Worm (Caenorhabditis elegans) whole organism, late embryonic: ENCODE data around the gene srd-50.
A peak's percentile ranks its signal among the peaks of the same experiment; 100 is the strongest.

ENCODE experiments used
- C08G9.2 ChIP-seq: sonication (generic microtip); optimal IDR thresholded peaks from 2 replicates; lab custom pipeline; 2016; ENCODE audit warnings: mild to moderate bottlenecking, missing genetic modification characterization, moderate library complexity, missing compliant biosample characterization
- C38D4.7 ChIP-seq: fragments of 200-800 bp; sonication (Bioruptor generic); optimal IDR thresholded peaks from 2 replicates; lab custom pipeline; 2018; ENCODE audit warnings: mild to moderate bottlenecking, missing genetic modification characterization, moderate library complexity, missing compliant biosample characterization
- K02D7.2 ChIP-seq: sonication (generic microtip); optimal IDR thresholded peaks from 2 replicates; lab custom pipeline; 2017; ENCODE audit warnings: mild to moderate bottlenecking, missing genetic modification characterization, missing compliant biosample characterization
- ahr-1 ChIP-seq: sonication (generic microtip); optimal IDR thresholded peaks from 2 replicates; lab custom pipeline; 2016; ENCODE audit warnings: missing genetic modification characterization, missing compliant biosample characterization
- ceh-14 ChIP-seq: sonication (generic microtip); optimal IDR thresholded peaks from 2 replicates; lab custom pipeline; 2016; ENCODE audit warnings: missing genotype, missing genetic modification characterization, missing compliant biosample characterization
- ceh-18 ChIP-seq: sonication (generic microtip); optimal IDR thresholded peaks from 2 replicates; lab custom pipeline; 2016; ENCODE audit warnings: missing genetic modification characterization, missing compliant biosample characterization
- ceh-19 ChIP-seq: fragments of 200-800 bp; sonication (Bioruptor generic); optimal IDR thresholded peaks from 2 replicates; lab custom pipeline; 2018; ENCODE audit warnings: mild to moderate bottlenecking, missing genetic modification characterization, missing compliant biosample characterization
- ceh-2 ChIP-seq: sonication (generic microtip); optimal IDR thresholded peaks from 2 replicates; lab custom pipeline; 2016; ENCODE audit warnings: missing genotype, missing genetic modification characterization, missing compliant biosample characterization
- ceh-31 ChIP-seq: sonication (generic microtip); optimal IDR thresholded peaks from 2 replicates; lab custom pipeline; 2016; ENCODE audit warnings: missing genetic modification characterization, missing compliant biosample characterization
- ceh-34 ChIP-seq: sonication (generic microtip); optimal IDR thresholded peaks from 2 replicates; lab custom pipeline; 2016; ENCODE audit warnings: mild to moderate bottlenecking, missing genetic modification characterization, missing compliant biosample characterization
- ceh-48 ChIP-seq: sonication (generic microtip); optimal IDR thresholded peaks from 2 replicates; lab custom pipeline; 2016; ENCODE audit warnings: missing genetic modification characterization, inconsistent platforms, missing compliant biosample characterization
- ceh-6 ChIP-seq: fragments of 200-800 bp; sonication (Bioruptor generic); optimal IDR thresholded peaks from 2 replicates; lab custom pipeline; 2018; ENCODE audit warnings: mild to moderate bottlenecking, missing genetic modification characterization, missing compliant biosample characterization
- che-1 ChIP-seq: sonication (generic microtip); optimal IDR thresholded peaks from 2 replicates; lab custom pipeline; 2016; ENCODE audit warnings: mild to moderate bottlenecking, missing genetic modification characterization, missing compliant biosample characterization
- dmd-4 ChIP-seq: sonication (generic microtip); optimal IDR thresholded peaks from 2 replicates; lab custom pipeline; 2016; ENCODE audit warnings: borderline replicate concordance, missing genetic modification characterization, missing compliant biosample characterization
- dve-1 ChIP-seq: sonication (generic microtip); optimal IDR thresholded peaks from 2 replicates; lab custom pipeline; 2017; ENCODE audit warnings: antibody characterized with exemption, mild to moderate bottlenecking, missing genetic modification characterization, missing compliant biosample characterization
- elt-2 ChIP-seq: sonication (generic microtip); optimal IDR thresholded peaks from 2 replicates; lab custom pipeline; 2016; ENCODE audit warnings: missing genetic modification reagents, missing genetic modification characterization, missing compliant biosample characterization
- fkh-6 ChIP-seq: sonication (generic microtip); optimal IDR thresholded peaks from 2 replicates; lab custom pipeline; 2016; ENCODE audit warnings: missing genetic modification characterization, missing compliant biosample characterization
- hlh-15 ChIP-seq: sonication (generic microtip); optimal IDR thresholded peaks from 2 replicates; lab custom pipeline; 2016; ENCODE audit warnings: missing genetic modification characterization, missing compliant biosample characterization
- hlh-30 ChIP-seq: sonication (generic microtip); optimal IDR thresholded peaks from 2 replicates; lab custom pipeline; 2017; ENCODE audit warnings: antibody characterized with exemption, missing genetic modification characterization, missing compliant biosample characterization; ENCODE audit not compliant: insufficient read depth
- hlh-6 ChIP-seq: sonication (generic microtip); optimal IDR thresholded peaks from 2 replicates; lab custom pipeline; 2016; ENCODE audit warnings: missing genotype, missing genetic modification characterization, missing compliant biosample characterization
- hlh-8 ChIP-seq: sonication (generic microtip); optimal IDR thresholded peaks from 2 replicates; lab custom pipeline; 2016; ENCODE audit warnings: missing genotype, missing genetic modification characterization, missing compliant biosample characterization
- madf-2 ChIP-seq: sonication (generic microtip); optimal IDR thresholded peaks from 2 replicates; lab custom pipeline; 2017; ENCODE audit warnings: missing genetic modification characterization, missing compliant biosample characterization
- mec-3 ChIP-seq: sonication (generic microtip); optimal IDR thresholded peaks from 2 replicates; lab custom pipeline; 2016; ENCODE audit warnings: borderline replicate concordance, missing genetic modification characterization, missing compliant biosample characterization
- nfya-1 ChIP-seq: sonication (generic microtip); optimal IDR thresholded peaks from 2 replicates; lab custom pipeline; 2017; ENCODE audit warnings: missing genetic modification characterization, mild to moderate bottlenecking, missing compliant biosample characterization, antibody characterized with exemption, moderate library complexity
- nhr-11 ChIP-seq: fragments of 150-350 bp; optimal IDR thresholded peaks from 2 replicates; lab custom pipeline; 2014; ENCODE audit warnings: missing biosample characterization, missing genetic modification characterization
- nhr-232 ChIP-seq: sonication (generic microtip); optimal IDR thresholded peaks from 2 replicates; lab custom pipeline; 2016; ENCODE audit warnings: missing genetic modification characterization, missing compliant biosample characterization
- npax-4 ChIP-seq: sonication (generic microtip); optimal IDR thresholded peaks from 2 replicates; lab custom pipeline; 2016; ENCODE audit warnings: missing genetic modification characterization, missing compliant biosample characterization
- pha-2 ChIP-seq: sonication (generic microtip); optimal IDR thresholded peaks from 2 replicates; lab custom pipeline; 2017; ENCODE audit warnings: mild to moderate bottlenecking, missing genetic modification characterization, missing compliant biosample characterization
- pros-1 ChIP-seq: fragments of 150-350 bp; optimal IDR thresholded peaks from 2 replicates; lab custom pipeline; 2014; ENCODE audit warnings: missing biosample characterization, missing genetic modification reagents, missing genetic modification characterization
- ref-2 ChIP-seq: sonication (generic microtip); optimal IDR thresholded peaks from 2 replicates; lab custom pipeline; 2016; ENCODE audit warnings: missing genetic modification characterization, missing compliant biosample characterization
- rnt-1 ChIP-seq: sonication (generic microtip); optimal IDR thresholded peaks from 2 replicates; lab custom pipeline; 2016; ENCODE audit warnings: missing genetic modification characterization, missing compliant biosample characterization
- sdc-2 ChIP-seq: sonication (generic microtip); optimal IDR thresholded peaks from 2 replicates; lab custom pipeline; 2016; ENCODE audit warnings: missing genotype, missing genetic modification characterization, missing compliant biosample characterization
- sox-4 ChIP-seq: sonication (generic microtip); optimal IDR thresholded peaks from 2 replicates; lab custom pipeline; 2017; ENCODE audit warnings: mild to moderate bottlenecking, missing genetic modification characterization, inconsistent platforms, missing compliant biosample characterization
- syd-9 ChIP-seq: sonication (generic microtip); optimal IDR thresholded peaks from 2 replicates; lab custom pipeline; 2016; ENCODE audit warnings: mild to moderate bottlenecking, missing genetic modification characterization, moderate library complexity, missing compliant biosample characterization
- tbx-2 ChIP-seq: sonication (generic microtip); optimal IDR thresholded peaks from 2 replicates; lab custom pipeline; 2016; ENCODE audit warnings: missing genetic modification characterization, missing compliant biosample characterization
- ttx-3 ChIP-seq: sonication (generic microtip); optimal IDR thresholded peaks from 2 replicates; lab custom pipeline; 2016; ENCODE audit warnings: missing genetic modification reagents, missing genetic modification characterization, missing compliant biosample characterization
- unc-3 ChIP-seq, 2 experiments: fragments of 200-800 bp in 1 of 2; sonication (Bioruptor generic) in 1 of 2; sonication (generic microtip) in 1 of 2; conservative IDR thresholded peaks in 1 of 2; optimal IDR thresholded peaks in 1 of 2; 2 replicates each; pipeline versions ENCODE4 v1.3.6 to Lab custom; 2016 to 2022; ENCODE audit warnings: missing compliant biosample characterization in 2 of 2, missing genetic modification characterization in 2 of 2, missing genetic modification reagents in 1 of 2
- unc-42 ChIP-seq: sonication (generic microtip); optimal IDR thresholded peaks from 2 replicates; lab custom pipeline; 2016; ENCODE audit warnings: missing genotype, missing genetic modification characterization, missing compliant biosample characterization
- unc-55 ChIP-seq: sonication (generic microtip); optimal IDR thresholded peaks from 2 replicates; lab custom pipeline; 2017; ENCODE audit warnings: missing biosample characterization, missing genetic modification reagents, missing genetic modification characterization
- unc-86 ChIP-seq: sonication (generic microtip); optimal IDR thresholded peaks from 2 replicates; lab custom pipeline; 2016; ENCODE audit warnings: missing genetic modification characterization, missing compliant biosample characterization

The srd-50 gene

DNA sequence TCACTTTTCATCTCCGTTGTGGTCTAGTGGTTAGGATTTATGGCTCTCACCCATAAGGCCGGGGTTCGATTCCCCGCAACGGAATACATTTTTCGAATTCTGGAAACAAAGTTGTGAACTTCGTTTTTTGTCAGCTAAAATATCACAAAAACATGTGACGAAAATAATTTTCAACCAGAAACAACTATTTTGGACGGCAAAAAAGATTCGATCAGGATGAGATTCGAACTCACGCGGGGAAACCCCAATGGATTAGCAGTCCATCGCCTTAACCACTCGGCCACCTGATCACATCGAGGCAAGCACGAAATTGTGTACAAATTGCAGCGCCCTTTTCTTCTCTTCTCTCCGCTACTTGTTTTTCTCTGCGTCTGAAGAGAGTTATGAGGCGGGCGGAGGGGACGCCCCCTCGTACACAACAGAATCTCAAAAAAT is 32.9 kb downstream of the srd-50 start (continued):
- peak; percentile 60 for TF ChIP-seq nhr-232 (tag; lab: Kevin White, UChicago)
- TF ChIP-seq ref-2 (tag; lab: Kevin White, UChicago) = peak; percentile 26
- peak; percentile 64 for TF ChIP-seq dve-1
- peak; percentile 81 for TF ChIP-seq ceh-19 (GFP tag; lab: Kevin White, UChicago)
- peak; percentile 63 for TF ChIP-seq ttx-3 (tag; lab: Kevin White, UChicago)
- peak; percentile 28 for TF ChIP-seq nfya-1
- TF ChIP-seq ceh-48 (tag; lab: Kevin White, UChicago) = peak; percentile 41
- peak; percentile 26 for TF ChIP-seq mec-3 (tag; lab: Kevin White, UChicago)
- peak; percentile 7 for TF ChIP-seq hlh-15 (tag; lab: Kevin White, UChicago)
- TF ChIP-seq hlh-30 (tag; lab: Kevin White, UChicago) = peak; percentile 58
- peak; percentile 74 for TF ChIP-seq madf-2 (tag; lab: Kevin White, UChicago)
- TF ChIP-seq ceh-2 (tag; lab: Kevin White, UChicago) = peak; percentile 33
- TF ChIP-seq C38D4.7 (GFP tag; lab: Kevin White, UChicago) = peak; percentile 47
- TF ChIP-seq pros-1 (tag; lab: Kevin White, UChicago) = peak; percentile 2
- TF ChIP-seq ceh-14 (tag; lab: Kevin White, UChicago) = peak; percentile 54
- peak; percentile 0 for TF ChIP-seq hlh-8
- peak; percentile 66 for TF ChIP-seq ceh-18 (tag; lab: Kevin White, UChicago)
- TF ChIP-seq rnt-1 (tag; lab: Kevin White, UChicago) = peak; percentile 53
- peak; percentile 35 for TF ChIP-seq ceh-31
- TF ChIP-seq C08G9.2 (tag; lab: Kevin White, UChicago) = peak; percentile 74
- TF ChIP-seq unc-42 (tag; lab: Kevin White, UChicago) = peak; percentile 46
- peak; percentile 64 for TF ChIP-seq unc-86 (tag; lab: Kevin White, UChicago)
- peak; percentile 72 for TF ChIP-seq che-1 (tag; lab: Kevin White, UChicago)
- peak; percentile 75 for TF ChIP-seq pha-2 (tag; lab: Kevin White, UChicago)

DNA sequence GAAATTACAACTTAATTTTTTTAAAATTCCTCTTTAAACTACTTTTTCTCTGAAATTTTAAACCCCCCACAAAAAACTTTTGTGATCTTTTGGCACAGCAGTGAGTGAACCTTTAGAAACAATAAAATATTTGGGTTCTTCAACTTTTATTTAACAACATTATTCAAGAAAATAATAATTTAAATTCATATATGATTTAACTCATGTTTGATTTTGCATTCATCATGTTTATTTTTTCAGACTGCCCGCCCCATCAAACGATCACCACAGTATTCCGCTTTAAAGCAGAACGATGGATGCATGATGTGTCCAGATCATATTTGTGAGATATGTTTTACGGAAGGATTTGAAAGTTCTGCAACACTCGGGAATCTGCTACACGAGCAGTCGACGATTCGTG is 35.2 kb downstream of the srd-50 start, which contains the start of gene set-8:
TSS of gene set-8 (plus strand) at position 301 of the 400 bp plus-strand sequence.
- TF ChIP-seq hlh-15 (tag; lab: Kevin White, UChicago) = no peak
- TF ChIP-seq, all 69 proteins: peak for 0

DNA sequence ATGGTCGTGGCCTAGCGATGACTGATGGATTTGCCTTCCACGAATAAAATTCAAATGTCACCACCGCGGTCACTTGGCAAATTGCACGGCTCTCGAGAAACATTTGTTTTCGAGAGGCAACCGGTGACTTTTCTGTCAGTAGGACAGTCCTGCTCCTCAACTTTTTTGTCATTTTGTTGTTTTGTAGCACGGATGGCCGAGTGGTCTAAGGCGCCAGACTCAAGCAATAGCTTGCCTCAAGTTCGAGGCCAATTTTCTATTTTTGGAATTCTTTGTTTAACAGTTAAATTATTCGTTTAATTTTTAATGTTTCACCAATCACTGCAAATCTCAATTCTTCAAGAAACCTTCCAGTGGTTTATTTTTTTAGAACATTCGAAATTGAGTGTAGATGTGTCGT is 37.3 kb downstream of the srd-50 start:
- TF ChIP-seq ahr-1 (tag; lab: Kevin White, UChicago) (no peak), nhr-11 (tag; lab: Kevin White, UChicago) (no peak), ceh-31 (no peak), ceh-14 (tag; lab: Kevin White, UChicago) (no peak), sox-4 (tag; lab: Kevin White, UChicago) (no peak), dve-1 (no peak), unc-55 (GFP tag; lab: Kevin White, UChicago) (no peak)

DNA sequence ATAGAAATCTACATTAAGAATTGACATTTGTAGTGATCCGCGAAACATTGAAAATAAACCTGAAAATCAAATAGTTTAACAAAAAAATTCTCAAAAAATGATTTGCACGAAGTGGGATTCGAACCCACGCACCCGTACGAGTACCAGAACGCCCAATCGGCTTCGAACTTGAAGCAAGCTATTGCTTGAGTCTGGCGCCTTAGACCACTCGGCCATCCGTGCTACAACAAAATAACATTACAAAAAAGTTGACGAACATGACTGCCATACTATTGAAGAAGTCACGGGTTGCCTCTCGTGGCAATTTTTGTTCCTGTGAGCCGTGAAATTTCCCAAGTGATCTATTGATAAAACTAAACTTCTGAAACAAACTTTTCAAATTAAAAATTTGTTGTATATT is 38.3 kb downstream of the srd-50 start:
- no peak for TF ChIP-seq K02D7.2 (tag; lab: Kevin White, UChicago)
- TF ChIP-seq sdc-2 (tag; lab: Kevin White, UChicago) = no peak
- TF ChIP-seq C08G9.2 (tag; lab: Kevin White, UChicago) = no peak
- TF ChIP-seq hlh-6 = no peak
- no peak for TF ChIP-seq npax-4 (tag; lab: Kevin White, UChicago)
- TF ChIP-seq, all 69 proteins: peak for 0

DNA sequence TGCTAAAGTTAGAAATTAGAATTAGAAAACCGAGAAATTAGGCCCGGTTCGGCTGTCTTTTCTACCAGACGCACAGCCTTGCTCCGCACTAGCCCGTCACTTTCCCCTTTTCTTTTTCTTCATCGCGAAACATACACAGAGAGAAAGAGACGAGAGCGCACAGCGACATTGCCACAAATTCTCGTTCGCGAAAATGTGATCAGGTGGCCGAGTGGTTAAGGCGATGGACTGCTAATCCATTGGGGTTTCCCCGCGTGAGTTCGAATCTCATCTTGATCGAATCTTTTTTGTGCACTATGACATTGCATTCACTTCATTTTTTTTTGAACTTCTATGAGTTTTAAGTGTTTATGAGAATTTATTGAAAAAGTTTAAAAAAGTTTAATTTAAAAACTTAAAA is 39.2 kb downstream of the srd-50 start:
- peak; percentile 21 for TF ChIP-seq elt-2 (tag; lab: Kevin White, UChicago)
- TF ChIP-seq ceh-6 = peak; percentile 3
- no peak for TF ChIP-seq dve-1
- no peak for TF ChIP-seq hlh-15 (tag; lab: Kevin White, UChicago)
- TF ChIP-seq tbx-2 = peak; percentile 3
- peak; percentile 10 for TF ChIP-seq dmd-4 (tag; lab: Kevin White, UChicago)
- peak; percentile 4 for TF ChIP-seq ceh-18 (tag; lab: Kevin White, UChicago)
- TF ChIP-seq ref-2 (tag; lab: Kevin White, UChicago) = peak; percentile 40
- peak; percentile 17 for TF ChIP-seq ceh-34 (tag; lab: Kevin White, UChicago)
- TF ChIP-seq rnt-1 (tag; lab: Kevin White, UChicago) = peak; percentile 37
- 0 out of 2 replicates have a peak, but pooled peaks have one; percentile 23 for TF ChIP-seq unc-3 (GFP tag; conservative IDR thresholded peaks at IDR 0.05; lab: Robert Waterston, UW)
- no peak for TF ChIP-seq unc-3 (tag; optimal IDR thresholded peaks at IDR 0.05; lab: Kevin White, UChicago)
- peak; percentile 37 for TF ChIP-seq ceh-31
- TF ChIP-seq sdc-2 (tag; lab: Kevin White, UChicago) = peak; percentile 97
- peak; percentile 16 for TF ChIP-seq syd-9 (tag; lab: Kevin White, UChicago)
- peak; percentile 28 for TF ChIP-seq che-1 (tag; lab: Kevin White, UChicago)
- no peak for TF ChIP-seq hlh-8
- no peak for TF ChIP-seq fkh-6
- TF ChIP-seq hlh-30 (tag; lab: Kevin White, UChicago) = peak; percentile 11
